Fruit fly (Drosophila melanogaster) S2 (cell line): ENCODE data around the gene CG33644.

Experiments
- CG8478 ChIP-seq: fragments of >200 bp; optimal IDR thresholded peaks from 2 replicates; lab custom pipeline; 2018
- CTCF ChIP-seq, 2 experiments: fragments of >200 bp; optimal IDR thresholded peaks; 2 replicates each; lab custom pipeline; 2018

DNA sequence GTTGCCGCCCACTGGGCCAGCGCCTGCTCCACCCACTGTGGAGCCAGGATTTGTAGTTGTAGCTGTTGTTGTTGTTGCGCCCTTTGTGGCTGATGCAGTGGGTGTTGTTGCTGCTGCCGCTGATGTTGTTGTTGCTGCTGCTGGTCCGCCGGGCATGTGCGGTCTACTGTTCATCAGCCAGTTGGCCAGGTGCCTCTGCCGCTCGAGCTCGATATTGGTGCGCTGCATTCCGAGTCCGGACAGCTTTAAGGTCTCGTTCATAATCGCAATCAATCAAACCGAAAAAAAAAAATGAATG, 18.9 kb upstream of the CG33644 start:
- TF ChIP-seq CTCF (optimal IDR thresholded peaks at IDR 0.05; lab: Kevin White, UChicago) (no peak), CG8478 (lab: Kevin White, UChicago) (no peak)
